Fruit fly (Drosophila melanogaster) whole organism, embryonic: ENCODE results near the gene Gale.

Experiments
- BEAF-32 ChIP-seq: fragments of 200-800 bp; sonication (Bioruptor generic); optimal IDR thresholded peaks from 3 replicates; lab custom pipeline; 2017; ENCODE audit warnings: missing biosample characterization, missing genetic modification characterization, mild to moderate bottlenecking, moderate library complexity, missing genetic modification reagents
- CG10321 ChIP-seq: fragments of 200-800 bp; sonication (Bioruptor generic); IDR thresholded peaks from 2 replicates; pipeline ENCODE4 v1.3.6; 2022; ENCODE audit warnings: missing biosample characterization, missing genetic modification characterization
- CG10431 ChIP-seq: fragments of 200-800 bp; sonication (Bioruptor generic); optimal IDR thresholded peaks from 3 replicates; lab custom pipeline; 2018; ENCODE audit warnings: missing biosample characterization, mild to moderate bottlenecking, missing genetic modification characterization
- CG11560 ChIP-seq: fragments of 200-800 bp; sonication (Bioruptor generic); IDR thresholded peaks from 3 replicates; pipeline ENCODE4 v1.3.6; 2022; ENCODE audit warnings: missing biosample characterization, missing genetic modification characterization
- CG13287 ChIP-seq: fragments of 200-800 bp; sonication (Bioruptor generic); IDR thresholded peaks from 2 replicates; pipeline ENCODE4 v1.3.6; 2022; ENCODE audit warnings: missing biosample characterization, missing genetic modification characterization; ENCODE audit not compliant: partially characterized antibody
- CG14710 ChIP-seq: fragments of 200-800 bp; sonication (Bioruptor generic); optimal IDR thresholded peaks from 3 replicates; lab custom pipeline; 2019; ENCODE audit warnings: missing biosample characterization, mild to moderate bottlenecking, missing genetic modification characterization, moderate library complexity
- CG15514 ChIP-seq: fragments of 200-800 bp; sonication (Bioruptor generic); optimal IDR thresholded peaks from 3 replicates; lab custom pipeline; 2017; ENCODE audit warnings: missing biosample characterization, missing genetic modification characterization, mild to moderate bottlenecking, moderate library complexity, missing genetic modification reagents
- CG15601 ChIP-seq: fragments of 200-800 bp; sonication (Bioruptor generic); optimal IDR thresholded peaks from 3 replicates; lab custom pipeline; 2019; ENCODE audit warnings: missing biosample characterization, mild to moderate bottlenecking, missing genetic modification characterization, moderate library complexity
- CG1602 ChIP-seq: fragments of 200-800 bp; sonication (Bioruptor generic); optimal IDR thresholded peaks from 3 replicates; lab custom pipeline; 2016; ENCODE audit warnings: missing biosample characterization, missing genetic modification characterization
- CG1603 ChIP-seq: fragments of 200-800 bp; sonication (Bioruptor generic); optimal IDR thresholded peaks from 2 replicates; lab custom pipeline; 2019; ENCODE audit warnings: missing biosample characterization, mild to moderate bottlenecking, missing genetic modification characterization, moderate library complexity
- CG16813 ChIP-seq: fragments of 200-800 bp; sonication (Bioruptor generic); IDR thresholded peaks from 3 replicates; pipeline ENCODE4 v1.3.6; 2022; ENCODE audit warnings: missing biosample characterization, missing genetic modification characterization; ENCODE audit not compliant: partially characterized antibody
- CG2199 ChIP-seq: fragments of 200-800 bp; sonication (Bioruptor generic); IDR thresholded peaks from 3 replicates; pipeline ENCODE4 v1.3.6; 2022; ENCODE audit warnings: missing biosample characterization, missing genetic modification characterization
- CG3407 ChIP-seq: fragments of 200-800 bp; sonication (Bioruptor generic); optimal IDR thresholded peaks from 2 replicates; lab custom pipeline; 2018; ENCODE audit warnings: missing biosample characterization, mild to moderate bottlenecking, missing genetic modification characterization
- CG42726 ChIP-seq: fragments of 200-800 bp; sonication (Bioruptor generic); IDR thresholded peaks from 2 replicates; pipeline ENCODE4 v1.3.6; 2022; ENCODE audit warnings: missing biosample characterization, missing genetic modification characterization; ENCODE audit not compliant: partially characterized antibody
- CG4730 ChIP-seq: fragments of 200-800 bp; sonication (Bioruptor generic); IDR thresholded peaks from 2 replicates; pipeline ENCODE4 v1.3.6; 2022; ENCODE audit warnings: missing biosample characterization, missing genetic modification characterization
- CG6175 ChIP-seq: fragments of 200-800 bp; sonication (Bioruptor generic); IDR thresholded peaks from 3 replicates; pipeline ENCODE4 v1.3.6; 2022; ENCODE audit warnings: missing biosample characterization, missing genetic modification characterization
- CG7987 ChIP-seq: fragments of 200-800 bp; sonication (Bioruptor generic); optimal IDR thresholded peaks from 2 replicates; lab custom pipeline; 2018; ENCODE audit warnings: missing biosample characterization, mild to moderate bottlenecking, missing genetic modification characterization, moderate library complexity
- Deaf1 ChIP-seq: fragments of 200-800 bp; optimal IDR thresholded peaks from 3 replicates; lab custom pipeline; 2019; ENCODE audit warnings: missing biosample characterization, mild to moderate bottlenecking, missing genetic modification characterization, moderate library complexity
- Dek ChIP-seq: fragments of 200-800 bp; sonication (Bioruptor generic); optimal IDR thresholded peaks from 3 replicates; lab custom pipeline; 2019; ENCODE audit warnings: missing biosample characterization, mild to moderate bottlenecking, missing genetic modification characterization, moderate library complexity
- Dfd ChIP-seq, 2 experiments: fragments of >200 bp; optimal IDR thresholded peaks; 2 replicates each; lab custom pipeline; 2017; ENCODE audit warnings: missing biosample characterization in 2 of 2, missing genetic modification characterization in 2 of 2
- Doc2 ChIP-seq: fragments of 200-800 bp; sonication (Bioruptor generic); IDR thresholded peaks from 2 replicates; pipeline ENCODE4 v1.3.6; 2022; ENCODE audit warnings: missing biosample characterization, missing genetic modification characterization
- Dp ChIP-seq: fragments of 200-800 bp; sonication (Bioruptor generic); optimal IDR thresholded peaks from 2 replicates; lab custom pipeline; 2018; ENCODE audit warnings: missing biosample characterization, mild to moderate bottlenecking, missing genetic modification characterization, moderate library complexity
- Dref ChIP-seq: fragments of 200-800 bp; sonication (Bioruptor generic); IDR thresholded peaks from 2 replicates; pipeline ENCODE4 v1.3.6; 2022; ENCODE audit warnings: missing biosample characterization, missing genetic modification characterization
- H15 ChIP-seq: fragments of 200-800 bp; sonication (Bioruptor generic); IDR thresholded peaks from 3 replicates; pipeline ENCODE4 v1.3.6; 2022; ENCODE audit warnings: missing biosample characterization, missing genetic modification characterization
- Hmx ChIP-seq: fragments of 200-800 bp; sonication (Bioruptor generic); optimal IDR thresholded peaks from 2 replicates; lab custom pipeline; 2016; ENCODE audit warnings: missing biosample characterization, missing genetic modification characterization
- NFAT ChIP-seq: fragments of 200-800 bp; sonication (Bioruptor generic); IDR thresholded peaks from 2 replicates; pipeline ENCODE4 v1.3.6; 2022; ENCODE audit warnings: missing biosample characterization, missing genetic modification characterization
- Oli ChIP-seq: fragments of 200-800 bp; sonication (Bioruptor generic); optimal IDR thresholded peaks from 2 replicates; lab custom pipeline; 2018; ENCODE audit warnings: missing biosample characterization, mild to moderate bottlenecking, missing genetic modification characterization, moderate library complexity
- Poxn ChIP-seq: fragments of 200-800 bp; sonication (Bioruptor generic); IDR thresholded peaks from 2 replicates; pipeline ENCODE4 v1.3.6; 2022; ENCODE audit warnings: missing biosample characterization, missing genetic modification characterization
- Spps ChIP-seq: fragments of 200-800 bp; sonication (Bioruptor generic); optimal IDR thresholded peaks from 2 replicates; lab custom pipeline; 2018; ENCODE audit warnings: missing biosample characterization, mild to moderate bottlenecking, missing genetic modification characterization
- Sry-δ ChIP-seq: fragments of 200-800 bp; sonication (Bioruptor generic); optimal IDR thresholded peaks from 2 replicates; lab custom pipeline; 2016; ENCODE audit warnings: missing biosample characterization, missing genetic modification characterization
- Vsx1 ChIP-seq: fragments of 200-800 bp; sonication (Bioruptor generic); optimal IDR thresholded peaks from 2 replicates; lab custom pipeline; 2017; ENCODE audit warnings: missing biosample characterization, mild to moderate bottlenecking, missing genetic modification characterization, missing genetic modification reagents
- ash1 ChIP-seq: fragments of 200-800 bp; sonication (Bioruptor generic); optimal IDR thresholded peaks from 2 replicates; lab custom pipeline; 2018; ENCODE audit warnings: missing biosample characterization, mild to moderate bottlenecking, missing genetic modification characterization
- ato ChIP-seq: fragments of 200-800 bp; sonication (Bioruptor generic); IDR thresholded peaks from 2 replicates; pipeline ENCODE4 v1.3.6; 2022; ENCODE audit warnings: missing biosample characterization, missing genetic modification characterization; ENCODE audit not compliant: partially characterized antibody
- ems ChIP-seq: fragments of 200-800 bp; sonication (Bioruptor generic); optimal IDR thresholded peaks from 3 replicates; lab custom pipeline; 2016; ENCODE audit warnings: missing biosample characterization, missing genetic modification characterization
- exex ChIP-seq: fragments of 200-800 bp; sonication (Bioruptor generic); optimal IDR thresholded peaks from 4 replicates; lab custom pipeline; 2018; ENCODE audit warnings: missing biosample characterization, mild to moderate bottlenecking, missing genetic modification characterization, moderate library complexity
- gcm ChIP-seq: fragments of 200-800 bp; sonication (Bioruptor generic); optimal IDR thresholded peaks from 2 replicates; lab custom pipeline; 2019; ENCODE audit warnings: missing biosample characterization, mild to moderate bottlenecking, missing genetic modification characterization, moderate library complexity
- gsb ChIP-seq: fragments of 200-800 bp; sonication (Bioruptor generic); IDR thresholded peaks from 2 replicates; pipeline ENCODE4 v1.3.6; 2022; ENCODE audit warnings: missing biosample characterization, missing genetic modification characterization
- hb ChIP-seq: fragments of 200-800 bp; sonication (Bioruptor generic); IDR thresholded peaks from 3 replicates; pipeline ENCODE4 v1.3.6; 2022; ENCODE audit warnings: missing biosample characterization, missing genetic modification characterization; ENCODE audit not compliant: partially characterized antibody
- hbn ChIP-seq: fragments of 200-800 bp; sonication (Bioruptor generic); IDR thresholded peaks from 2 replicates; pipeline ENCODE4 v1.3.6; 2022; ENCODE audit warnings: missing biosample characterization, missing genetic modification characterization; ENCODE audit not compliant: partially characterized antibody
- hkb ChIP-seq, 2 experiments: fragments of 200-800 bp in 1 of 2; fragments of >200 bp in 1 of 2; sonication (Bioruptor generic) in 1 of 2; IDR thresholded peaks in 1 of 2; optimal IDR thresholded peaks in 1 of 2; 2 replicates each; pipeline versions ENCODE4 v1.3.6 to Lab custom; 2017 to 2022; ENCODE audit warnings: missing biosample characterization in 1 of 2, missing genetic modification characterization in 1 of 2
- jumu ChIP-seq: fragments of 200-800 bp; sonication (Bioruptor generic); optimal IDR thresholded peaks from 3 replicates; lab custom pipeline; 2016; ENCODE audit warnings: missing biosample characterization, missing genetic modification characterization
- klu ChIP-seq: fragments of 200-800 bp; sonication (Bioruptor generic); IDR thresholded peaks from 2 replicates; pipeline ENCODE4 v1.3.6; 2022; ENCODE audit warnings: missing biosample characterization, missing genetic modification characterization
- lmd ChIP-seq: fragments of 200-800 bp; sonication (Bioruptor generic); IDR thresholded peaks from 2 replicates; pipeline ENCODE4 v1.3.6; 2022; ENCODE audit warnings: missing biosample characterization, missing genetic modification characterization
- nerfin-2 ChIP-seq: fragments of 200-800 bp; sonication (Bioruptor generic); IDR thresholded peaks from 2 replicates; pipeline ENCODE4 v1.3.6; 2022; ENCODE audit warnings: missing biosample characterization, missing genetic modification characterization; ENCODE audit not compliant: partially characterized antibody
- nmo ChIP-seq: fragments of 200-800 bp; sonication (Bioruptor generic); optimal IDR thresholded peaks from 2 replicates; lab custom pipeline; 2018; ENCODE audit warnings: missing biosample characterization, mild to moderate bottlenecking, missing genetic modification characterization, moderate library complexity
- otp ChIP-seq: fragments of 200-800 bp; sonication (Bioruptor generic); IDR thresholded peaks from 3 replicates; pipeline ENCODE4, ENCODE4 v1.3.6; 2022; ENCODE audit warnings: missing biosample characterization, missing genetic modification characterization
- p53 ChIP-seq: fragments of 200-800 bp; sonication (Bioruptor generic); optimal IDR thresholded peaks from 2 replicates; lab custom pipeline; 2016; ENCODE audit warnings: missing biosample characterization, missing genetic modification characterization
- salm ChIP-seq: fragments of 200-800 bp; sonication (Bioruptor generic); optimal IDR thresholded peaks from 2 replicates; lab custom pipeline; 2018; ENCODE audit warnings: missing biosample characterization, mild to moderate bottlenecking, missing genetic modification characterization
- tap ChIP-seq: fragments of 200-800 bp; optimal IDR thresholded peaks from 3 replicates; lab custom pipeline; 2019; ENCODE audit warnings: missing biosample characterization, mild to moderate bottlenecking, missing genetic modification characterization, moderate library complexity
- trem ChIP-seq: fragments of 200-800 bp; optimal IDR thresholded peaks from 3 replicates; lab custom pipeline; 2019; ENCODE audit warnings: missing biosample characterization, mild to moderate bottlenecking, missing genetic modification characterization, moderate library complexity

Gale gene

dm6 chr3L:604701-605100, 43.7 kb upstream of the Gale start (continued):
- TF ChIP-seq Vsx1 (GFP tag; lab: Kevin White, UChicago) (no peak), CG2199 (GFP tag; lab: Robert Waterston, UW) (0 out of 3 replicates have a peak, but pooled peaks have one; percentile 50), gcm (peak; percentile 54), tap (tag; lab: Kevin White, UChicago) (no peak), CG3407 (no peak), Sry-δ (peak; percentile 22), CG1603 (tag; lab: Kevin White, UChicago) (no peak), otp (no peak), lmd (GFP tag; lab: Robert Waterston, UW) (no peak), hb (GFP tag; lab: Robert Waterston, UW) (no peak), CG42726 (GFP tag; lab: Robert Waterston, UW) (0 out of 2 replicates have a peak, but pooled peaks have one; percentile 25), ato (GFP tag; lab: Robert Waterston, UW) (0 out of 2 replicates have a peak, but pooled peaks have one; percentile 40), Doc2 (GFP tag; lab: Robert Waterston, UW) (no peak), CG14710 (tag; lab: Kevin White, UChicago) (peak; percentile 25), klu (GFP tag; lab: Robert Waterston, UW) (no peak), Dfd (GFP tag; optimal IDR thresholded peaks at IDR 0.05; lab: Kevin White, UChicago) (no peak), Poxn (GFP tag; lab: Robert Waterston, UW) (no peak), ems (no peak), Spps (tag; lab: Kevin White, UChicago) (no peak), BEAF-32 (peak; percentile 58), ash1 (GFP tag; lab: Kevin White, UChicago) (no peak), CG13287 (GFP tag; lab: Robert Waterston, UW) (peak; percentile 70), CG16813 (GFP tag; lab: Robert Waterston, UW) (no peak), Deaf1 (tag; lab: Kevin White, UChicago) (no peak), nerfin-2 (GFP tag; lab: Robert Waterston, UW) (no peak), hkb (optimal IDR thresholded peaks at IDR 0.05; lab: Kevin White, UChicago) (no peak), hkb (GFP tag; IDR thresholded peaks at IDR 0.05; lab: Robert Waterston, UW) (no peak), H15 (GFP tag; lab: Robert Waterston, UW) (no peak), NFAT (GFP tag; lab: Robert Waterston, UW) (no peak), p53 (GFP tag; lab: Kevin White, UChicago) (no peak), CG15601 (tag; lab: Kevin White, UChicago) (no peak), Dek (tag; lab: Kevin White, UChicago) (no peak), Dp (peak; percentile 80), CG7987 (GFP tag; lab: Kevin White, UChicago) (no peak), CG4730 (GFP tag; lab: Robert Waterston, UW) (no peak), trem (tag; lab: Kevin White, UChicago) (peak; percentile 39), CG15514 (GFP tag; lab: Kevin White, UChicago) (peak; percentile 19), CG10321 (GFP tag; lab: Robert Waterston, UW) (no peak), Hmx (GFP tag; lab: Kevin White, UChicago) (no peak), Dref (GFP tag; lab: Robert Waterston, UW) (peak; percentile 59), exex (peak; percentile 64), CG11560 (tag; lab: Robert Waterston, UW) (no peak), jumu (no peak), CG10431 (GFP tag; lab: Kevin White, UChicago) (no peak), nmo (GFP tag; lab: Kevin White, UChicago) (no peak), salm (tag; lab: Kevin White, UChicago) (no peak), CG6175 (GFP tag; lab: Robert Waterston, UW) (no peak), hbn (GFP tag; lab: Robert Waterston, UW) (peak; percentile 43; the same call in 1 of the 2 replicates), CG1602 (no peak), Oli (tag; lab: Kevin White, UChicago) (no peak), gsb (no peak)
